Fruit fly (Drosophila melanogaster) Kc167 (cell line): ENCODE measurements around the gene DIP-iota.

Source experiments
- Myc ChIP-seq: fragments of >200 bp; optimal IDR thresholded peaks from 2 replicates; lab custom pipeline; 2017; ENCODE audit warnings: missing external identifiers
- h ChIP-seq: fragments of >200 bp; optimal IDR thresholded peaks from 3 replicates; lab custom pipeline; 2018; ENCODE audit warnings: missing external identifiers
- psq ChIP-seq: fragments of >200 bp; optimal IDR thresholded peaks from 2 replicates; lab custom pipeline; 2017; ENCODE audit warnings: missing external identifiers

dm6 chr2L:6621600-6621999 is at the start of gene DIP-iota:
- TF ChIP-seq psq (lab: Kevin White, UChicago), result no peak
- no peak for TF ChIP-seq Myc
- TF ChIP-seq h, result no peak
